Fruit fly (Drosophila melanogaster): ENCODE measurements around the gene Nubp2.

The Nubp2 gene

DNA sequence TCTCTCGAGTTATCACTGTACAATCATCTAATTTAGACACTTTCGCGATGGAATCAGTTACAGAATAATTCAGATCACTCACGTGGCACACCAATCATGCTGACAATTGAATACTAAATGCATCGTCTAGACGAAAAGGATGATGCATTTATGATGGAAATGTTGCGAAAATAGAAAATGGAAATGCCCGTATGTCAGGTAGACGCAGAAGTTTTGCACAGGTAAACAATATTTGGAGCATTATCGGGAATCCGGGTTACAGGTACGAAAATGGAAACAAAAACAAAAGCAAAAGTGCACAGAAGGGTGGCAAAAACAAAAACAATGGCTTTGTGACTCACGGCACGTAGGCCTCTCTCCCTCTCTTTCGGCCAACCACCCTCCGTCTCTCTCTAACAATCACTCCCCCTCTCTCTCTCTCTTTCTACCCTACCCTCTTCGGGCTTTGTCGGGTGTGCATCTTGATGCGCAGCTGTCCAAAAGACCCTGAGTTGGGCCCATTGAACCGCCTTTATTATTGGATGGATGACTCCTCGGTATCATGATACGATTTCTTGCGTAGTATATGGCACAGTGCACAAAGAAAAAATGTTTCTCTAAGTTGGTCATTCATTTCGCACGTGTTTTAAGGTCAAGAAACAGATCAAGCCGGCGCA, 9.1 kb upstream of the Nubp2 start:
- TF ChIP-seq CG11617 (GFP tag; optimal IDR thresholded peaks at IDR 0.05) (no peak), CG5204 (GFP tag; optimal IDR thresholded peaks at IDR 0.05) (no peak), Hr96 (GFP tag; optimal IDR thresholded peaks at IDR 0.05) (no peak), CG12768 (GFP tag; optimal IDR thresholded peaks at IDR 0.05) (no peak), ovo (GFP tag; optimal IDR thresholded peaks at IDR 0.05) (no peak), cnc (optimal IDR thresholded peaks at IDR 0.05) (no peak), Crg-1 (GFP tag; optimal IDR thresholded peaks at IDR 0.05) (no peak), toe (GFP tag; optimal IDR thresholded peaks at IDR 0.05) (no peak), kay (GFP tag; ENCODE audit: borderline replicate concordance) (no peak), tj (GFP tag; optimal IDR thresholded peaks at IDR 0.05) (peak; percentile 67), CG33017 (tag; optimal IDR thresholded peaks at IDR 0.05) (no peak), CG7045 (GFP tag; optimal IDR thresholded peaks at IDR 0.05) (no peak), CG14711 (tag; optimal IDR thresholded peaks at IDR 0.05) (no peak), cic (GFP tag; optimal IDR thresholded peaks at IDR 0.05) (peak; percentile 51), CG7101 (tag; optimal IDR thresholded peaks at IDR 0.05) (no peak), pad (GFP tag; optimal IDR thresholded peaks at IDR 0.05) (peak; percentile 2), bab1 (GFP tag; optimal IDR thresholded peaks at IDR 0.05) (no peak), Mnt (GFP tag; optimal IDR thresholded peaks at IDR 0.05) (peak; percentile 32), CG1620 (GFP tag; optimal IDR thresholded peaks at IDR 0.05) (no peak), Clk (GFP tag; optimal IDR thresholded peaks at IDR 0.05) (no peak)

DNA sequence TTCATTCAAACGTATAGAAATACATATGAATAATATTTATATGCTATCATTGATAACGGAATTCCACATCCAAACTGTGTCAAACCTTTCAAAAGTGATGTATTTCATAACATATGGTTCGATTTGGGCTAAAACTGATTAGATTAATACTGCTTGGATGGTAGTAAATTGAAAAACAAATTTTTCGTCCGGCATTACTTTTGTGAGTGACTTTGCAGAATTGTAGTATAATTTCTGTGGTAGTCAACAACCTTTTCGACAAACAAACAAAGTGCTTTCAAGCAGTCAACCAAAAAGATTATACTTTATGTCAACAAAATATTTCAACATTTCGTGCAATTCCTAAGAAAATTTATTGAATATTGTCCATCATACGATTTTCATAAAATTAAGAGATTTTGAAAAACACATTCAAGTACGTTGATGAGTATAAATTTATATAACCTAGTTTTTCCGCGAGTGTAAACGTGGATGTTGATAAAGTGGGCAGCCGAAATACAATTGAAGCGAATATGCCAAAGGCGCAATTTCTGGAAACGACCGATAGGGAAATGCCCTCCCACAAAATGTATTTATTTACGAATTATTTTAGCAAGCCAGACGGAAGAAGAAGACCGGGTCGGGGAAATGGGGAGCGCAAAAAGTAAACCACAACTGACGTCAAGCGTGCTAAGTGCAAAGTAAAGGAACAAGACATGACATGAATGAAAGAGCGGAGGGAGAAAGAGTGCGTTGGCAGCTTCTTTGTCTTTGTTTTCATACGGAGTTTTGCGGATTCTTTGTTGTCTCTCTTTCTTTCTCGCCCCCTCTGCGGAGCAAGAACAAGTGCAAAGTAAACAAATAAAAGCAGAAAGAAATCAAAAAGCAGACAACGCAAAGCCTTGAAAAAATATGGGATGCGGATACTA, 8.2 kb upstream of the Nubp2 start:
- TF ChIP-seq CG1620 (GFP tag; optimal IDR thresholded peaks at IDR 0.05) (no peak), CG5204 (GFP tag; optimal IDR thresholded peaks at IDR 0.05) (no peak), CG11617 (GFP tag; optimal IDR thresholded peaks at IDR 0.05) (no peak), ovo (GFP tag; optimal IDR thresholded peaks at IDR 0.05) (no peak), CG7101 (tag; optimal IDR thresholded peaks at IDR 0.05) (no peak), toe (GFP tag; optimal IDR thresholded peaks at IDR 0.05) (no peak), Crg-1 (GFP tag; optimal IDR thresholded peaks at IDR 0.05) (peak; percentile 50), Hr96 (GFP tag; optimal IDR thresholded peaks at IDR 0.05) (no peak), CG12768 (GFP tag; optimal IDR thresholded peaks at IDR 0.05) (peak; percentile 46), CG7045 (GFP tag; optimal IDR thresholded peaks at IDR 0.05) (peak; percentile 14), CG14711 (tag; optimal IDR thresholded peaks at IDR 0.05) (peak; percentile 22), CG33017 (tag; optimal IDR thresholded peaks at IDR 0.05) (no peak), Clk (GFP tag; optimal IDR thresholded peaks at IDR 0.05) (peak; percentile 22), cic (GFP tag; optimal IDR thresholded peaks at IDR 0.05) (peak; percentile 72), Mnt (GFP tag; optimal IDR thresholded peaks at IDR 0.05) (peak; percentile 9), cnc (optimal IDR thresholded peaks at IDR 0.05) (peak in 1 of 2 experiments; percentile 62), pad (GFP tag; optimal IDR thresholded peaks at IDR 0.05) (no peak), bab1 (GFP tag; optimal IDR thresholded peaks at IDR 0.05) (no peak), tj (GFP tag; optimal IDR thresholded peaks at IDR 0.05) (peak; percentile 77), kay (GFP tag; ENCODE audit: borderline replicate concordance) (peak; percentile 90)

DNA sequence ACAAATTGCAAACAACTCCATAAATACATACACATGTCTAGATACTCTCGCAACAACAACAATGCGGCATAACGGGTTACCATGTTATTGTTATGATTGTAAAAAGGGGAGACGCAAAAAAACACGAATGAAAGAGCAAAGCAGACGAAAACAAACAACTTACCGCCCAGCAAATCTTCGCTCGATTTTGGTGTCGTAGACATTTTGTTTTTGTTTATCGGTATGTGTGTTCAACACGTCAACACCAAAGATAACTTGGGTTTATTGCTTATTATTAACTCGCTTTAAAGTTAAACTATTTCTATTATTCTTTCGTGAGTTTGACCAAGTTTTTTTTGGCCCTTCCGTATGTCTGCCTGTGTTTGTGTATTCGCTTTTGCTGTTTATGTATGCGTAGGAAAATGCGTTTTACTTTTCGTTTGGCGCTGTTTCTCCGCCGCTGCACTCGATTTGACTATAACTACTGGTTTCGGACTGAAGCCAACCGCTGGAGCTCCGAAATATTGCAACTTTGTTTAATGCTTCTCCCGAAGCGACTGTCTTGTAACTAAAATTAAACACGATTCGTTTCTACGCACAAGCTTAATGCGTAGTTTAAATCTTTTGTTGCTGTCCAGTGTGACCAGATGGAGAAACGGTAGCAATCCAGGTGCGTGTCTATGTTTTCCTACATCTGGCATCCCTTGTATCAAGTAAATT, 7.4 kb upstream of the Nubp2 start, which contains the start of gene BNIP3:
BNIP3 (minus strand) TSS at position 589 of the 699 bp plus-strand sequence.
- TF ChIP-seq pad (GFP tag; optimal IDR thresholded peaks at IDR 0.05) (peak; percentile 74), Hr96 (GFP tag; optimal IDR thresholded peaks at IDR 0.05) (no peak), CG7101 (tag; optimal IDR thresholded peaks at IDR 0.05) (no peak), CG5204 (GFP tag; optimal IDR thresholded peaks at IDR 0.05) (no peak), Mnt (GFP tag; optimal IDR thresholded peaks at IDR 0.05) (peak; percentile 63), CG7045 (GFP tag; optimal IDR thresholded peaks at IDR 0.05) (no peak), tj (GFP tag; optimal IDR thresholded peaks at IDR 0.05) (peak; percentile 66), CG14711 (tag; optimal IDR thresholded peaks at IDR 0.05) (no peak), bab1 (GFP tag; optimal IDR thresholded peaks at IDR 0.05) (no peak), CG11617 (GFP tag; optimal IDR thresholded peaks at IDR 0.05) (peak; percentile 26), Clk (GFP tag; optimal IDR thresholded peaks at IDR 0.05) (no peak), cnc (optimal IDR thresholded peaks at IDR 0.05) (no peak), Crg-1 (GFP tag; optimal IDR thresholded peaks at IDR 0.05) (no peak), CG1620 (GFP tag; optimal IDR thresholded peaks at IDR 0.05) (no peak), cic (GFP tag; optimal IDR thresholded peaks at IDR 0.05) (peak; percentile 41), ovo (GFP tag; optimal IDR thresholded peaks at IDR 0.05) (peak; percentile 52), CG33017 (tag; optimal IDR thresholded peaks at IDR 0.05) (peak; percentile 14), CG12768 (GFP tag; optimal IDR thresholded peaks at IDR 0.05) (no peak), toe (GFP tag; optimal IDR thresholded peaks at IDR 0.05) (no peak), kay (GFP tag; ENCODE audit: borderline replicate concordance) (peak; percentile 37)

DNA sequence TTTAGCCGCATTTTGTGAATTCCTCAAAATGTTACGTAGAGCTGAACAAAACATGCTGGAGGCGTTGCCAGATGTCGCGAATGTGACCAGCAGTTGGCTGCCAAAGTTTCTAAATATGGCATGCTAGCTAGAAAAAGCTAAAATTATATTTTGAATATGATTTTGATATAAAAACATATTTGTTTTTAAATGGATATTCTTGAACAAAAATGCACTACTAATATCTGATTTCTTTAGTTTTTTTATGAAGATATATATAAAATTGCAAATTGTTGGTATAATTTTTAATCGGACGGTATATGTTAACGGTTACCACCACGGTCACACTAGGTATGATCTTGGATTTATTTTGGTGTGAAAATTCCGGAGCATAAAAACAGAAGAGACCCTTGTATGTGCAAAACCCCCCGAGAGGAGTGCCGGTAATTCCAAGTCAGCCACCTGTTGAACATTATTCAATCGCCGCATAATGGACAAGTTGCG, 5.6 kb upstream of the Nubp2 start, which contains the start of the genes mTerf3 and CG5104:
mTerf3 (minus strand) TSS at position 86 of the 483 bp plus-strand sequence.
CG5104 (plus strand) TSS at position 323 of the 483 bp plus-strand sequence.
- TF ChIP-seq ovo (GFP tag; optimal IDR thresholded peaks at IDR 0.05) (no peak), bab1 (GFP tag; optimal IDR thresholded peaks at IDR 0.05) (peak; percentile 42), toe (GFP tag; optimal IDR thresholded peaks at IDR 0.05) (no peak), CG1620 (GFP tag; optimal IDR thresholded peaks at IDR 0.05) (no peak), Mnt (GFP tag; optimal IDR thresholded peaks at IDR 0.05) (peak; percentile 47), CG11617 (GFP tag; optimal IDR thresholded peaks at IDR 0.05) (peak; percentile 56), CG14711 (tag; optimal IDR thresholded peaks at IDR 0.05) (peak; percentile 38), pad (GFP tag; optimal IDR thresholded peaks at IDR 0.05) (no peak), CG7045 (GFP tag; optimal IDR thresholded peaks at IDR 0.05) (no peak), tj (GFP tag; optimal IDR thresholded peaks at IDR 0.05) (no peak), Clk (GFP tag; optimal IDR thresholded peaks at IDR 0.05) (no peak), kay (GFP tag; ENCODE audit: borderline replicate concordance) (peak; percentile 78), CG33017 (tag; optimal IDR thresholded peaks at IDR 0.05) (no peak)
